Worm (Caenorhabditis elegans) whole organism, early embryonic: Measurements from ENCODE around the gene T28D6.4.

ENCODE experiments used
- B0310.2 ChIP-seq: sonication (generic microtip); optimal IDR thresholded peaks from 2 replicates; lab custom pipeline; 2016; ENCODE audit warnings: mild to moderate bottlenecking, missing genetic modification characterization, missing compliant biosample characterization
- F13C5.2 ChIP-seq: sonication (generic microtip); optimal IDR thresholded peaks from 2 replicates; lab custom pipeline; 2017; ENCODE audit warnings: mild to moderate bottlenecking, missing genetic modification characterization, inconsistent platforms, missing compliant biosample characterization
- aly-1 ChIP-seq: sonication (generic microtip); optimal IDR thresholded peaks from 2 replicates; lab custom pipeline; 2016; ENCODE audit warnings: missing genetic modification characterization, missing compliant biosample characterization
- ama-1 ChIP-seq: fragments of 150-350 bp; optimal IDR thresholded peaks from 2 replicates; lab custom pipeline; 2014
- ceh-36 ChIP-seq: sonication (generic microtip); optimal IDR thresholded peaks from 2 replicates; lab custom pipeline; 2016; ENCODE audit warnings: missing genetic modification characterization, inconsistent platforms, missing compliant biosample characterization
- ets-7 ChIP-seq: sonication (generic microtip); optimal IDR thresholded peaks from 2 replicates; lab custom pipeline; 2016; ENCODE audit warnings: missing genotype, missing genetic modification characterization, missing compliant biosample characterization
- flt-1 ChIP-seq: fragments of 200-800 bp; sonication (Bioruptor generic); IDR thresholded peaks from 2 replicates; pipeline ENCODE4 v1.3.6; 2022; ENCODE audit warnings: missing genetic modification characterization, missing compliant biosample characterization
- hmbx-1 ChIP-seq: sonication (generic microtip); optimal IDR thresholded peaks from 2 replicates; lab custom pipeline; 2016; ENCODE audit warnings: mild to moderate bottlenecking, missing genetic modification characterization, missing compliant biosample characterization
- hmg-4 ChIP-seq: fragments of 200-800 bp; sonication (Bioruptor generic); optimal IDR thresholded peaks from 2 replicates; lab custom pipeline; 2018; ENCODE audit warnings: mild to moderate bottlenecking, missing genetic modification characterization, missing compliant biosample characterization
- sea-1 ChIP-seq: fragments of 200-800 bp; sonication (Bioruptor generic); conservative IDR thresholded peaks from 2 replicates; pipeline ENCODE4 v1.3.6; 2022; ENCODE audit warnings: missing genetic modification characterization, missing compliant biosample characterization
- tbx-37 ChIP-seq: fragments of 200-800 bp; sonication (Bioruptor generic); conservative IDR thresholded peaks from 2 replicates; pipeline ENCODE4 v1.3.6; 2022; ENCODE audit warnings: missing genetic modification reagents, missing genetic modification characterization, missing compliant biosample characterization
- tra-4 ChIP-seq: sonication (generic microtip); optimal IDR thresholded peaks from 2 replicates; lab custom pipeline; 2017; ENCODE audit warnings: missing genetic modification characterization, missing compliant biosample characterization

ce11 chrIII:11390832-11391231 lies 30.6 kb downstream of the T28D6.4 start:
- TF ChIP-seq hmg-4 (GFP tag; lab: Kevin White, UChicago) (no peak), ama-1 (lab: Kevin White, UChicago) (no peak), flt-1 (GFP tag; lab: Robert Waterston, UW) (no peak), tra-4 (no peak), aly-1 (tag; lab: Kevin White, UChicago) (no peak), sea-1 (no peak), ets-7 (tag; lab: Kevin White, UChicago) (no peak), tbx-37 (GFP tag; lab: Robert Waterston, UW) (no peak), hmbx-1 (tag; lab: Kevin White, UChicago) (no peak), F13C5.2 (tag; lab: Kevin White, UChicago) (no peak), B0310.2 (tag; lab: Kevin White, UChicago) (no peak), ceh-36 (tag; lab: Kevin White, UChicago) (no peak)
